Worm (Caenorhabditis elegans) whole organism, late embryonic: Measurements from ENCODE around the gene srh-56.

Experiments
- ama-1 ChIP-seq: fragments of 150-350 bp; optimal IDR thresholded peaks from 2 replicates; lab custom pipeline; 2014
- che-1 ChIP-seq: sonication (generic microtip); optimal IDR thresholded peaks from 2 replicates; lab custom pipeline; 2016; ENCODE audit warnings: mild to moderate bottlenecking, missing genetic modification characterization, missing compliant biosample characterization
- fkh-10 ChIP-seq: fragments of 150-350 bp; optimal IDR thresholded peaks from 2 replicates; lab custom pipeline; 2014; ENCODE audit warnings: missing biosample characterization, missing genetic modification reagents, missing genetic modification characterization
- nhr-11 ChIP-seq: fragments of 150-350 bp; optimal IDR thresholded peaks from 2 replicates; lab custom pipeline; 2014; ENCODE audit warnings: missing biosample characterization, missing genetic modification characterization
- pat-9 ChIP-seq: fragments of 200-800 bp; sonication (Bioruptor generic); optimal IDR thresholded peaks from 2 replicates; lab custom pipeline; 2018; ENCODE audit warnings: mild to moderate bottlenecking, missing genetic modification characterization, moderate library complexity, missing compliant biosample characterization
- unc-86 ChIP-seq: sonication (generic microtip); optimal IDR thresholded peaks from 2 replicates; lab custom pipeline; 2016; ENCODE audit warnings: missing genetic modification characterization, missing compliant biosample characterization

ce11 chrV:2813856-2814255, 42.2 kb downstream of the srh-56 start, which contains the start of gene F54E2.9:
- no peak for TF ChIP-seq che-1 (tag; lab: Kevin White, UChicago)
- no peak for TF ChIP-seq unc-86
- TF ChIP-seq fkh-10 (GFP tag; lab: Kevin White, UChicago) = no peak
- no peak for TF ChIP-seq ama-1 (lab: Kevin White, UChicago)
- TF ChIP-seq pat-9 = no peak
- TF ChIP-seq nhr-11 (tag; lab: Kevin White, UChicago) = no peak
